Fruit fly (Drosophila melanogaster) whole organism, embryonic: ENCODE measurements around the gene CG4278.

Experiments used
- Asciz ChIP-seq: fragments of 200-800 bp; sonication (Bioruptor generic); optimal IDR thresholded peaks from 2 replicates; lab custom pipeline; 2017; ENCODE audit warnings: missing biosample characterization, mild to moderate bottlenecking, missing genetic modification characterization, missing genetic modification reagents
- C15 ChIP-seq: fragments of 200-800 bp; sonication (Bioruptor generic); IDR thresholded peaks from 3 replicates; pipeline ENCODE4 v1.3.6; 2022; ENCODE audit warnings: missing biosample characterization, missing genetic modification characterization
- CG1024 ChIP-seq: fragments of 200-800 bp; sonication (Bioruptor generic); IDR thresholded peaks from 2 replicates; pipeline ENCODE4 v1.3.6; 2022; ENCODE audit warnings: missing biosample characterization, missing genetic modification characterization
- CG10979 ChIP-seq: fragments of 200-800 bp; sonication (Bioruptor generic); optimal IDR thresholded peaks from 2 replicates; lab custom pipeline; 2018; ENCODE audit warnings: missing biosample characterization, mild to moderate bottlenecking, missing genetic modification characterization, moderate library complexity
- CG12104 ChIP-seq: fragments of 200-800 bp; sonication (Bioruptor generic); optimal IDR thresholded peaks from 3 replicates; lab custom pipeline; 2016; ENCODE audit warnings: missing biosample characterization, missing genetic modification characterization
- CG12155 ChIP-seq: fragments of 200-800 bp; sonication (Bioruptor generic); optimal IDR thresholded peaks from 3 replicates; lab custom pipeline; 2016; ENCODE audit warnings: missing biosample characterization, missing genetic modification characterization
- CG12299 ChIP-seq: fragments of 200-800 bp; sonication (Bioruptor generic); optimal IDR thresholded peaks from 2 replicates; lab custom pipeline; 2018; ENCODE audit warnings: missing biosample characterization, mild to moderate bottlenecking, missing genetic modification characterization
- CG13287 ChIP-seq: fragments of 200-800 bp; sonication (Bioruptor generic); IDR thresholded peaks from 2 replicates; pipeline ENCODE4 v1.3.6; 2022; ENCODE audit warnings: missing biosample characterization, missing genetic modification characterization; ENCODE audit not compliant: partially characterized antibody
- CG14860 ChIP-seq: fragments of 200-800 bp; sonication (Bioruptor generic); IDR thresholded peaks from 3 replicates; pipeline ENCODE4 v1.3.6; 2022; ENCODE audit warnings: missing biosample characterization, missing genetic modification characterization; ENCODE audit not compliant: partially characterized antibody
- CG14965 ChIP-seq: fragments of 200-800 bp; sonication (Bioruptor generic); optimal IDR thresholded peaks from 2 replicates; lab custom pipeline; 2016; ENCODE audit warnings: missing biosample characterization, missing genetic modification characterization, borderline replicate concordance
- CG1529 ChIP-seq: fragments of 200-800 bp; sonication (Bioruptor generic); optimal IDR thresholded peaks from 3 replicates; lab custom pipeline; 2018; ENCODE audit warnings: missing biosample characterization, missing genetic modification characterization
- CG15601 ChIP-seq: fragments of 200-800 bp; sonication (Bioruptor generic); optimal IDR thresholded peaks from 3 replicates; lab custom pipeline; 2019; ENCODE audit warnings: missing biosample characterization, mild to moderate bottlenecking, missing genetic modification characterization, moderate library complexity
- CG16813 ChIP-seq: fragments of 200-800 bp; sonication (Bioruptor generic); IDR thresholded peaks from 3 replicates; pipeline ENCODE4 v1.3.6; 2022; ENCODE audit warnings: missing biosample characterization, missing genetic modification characterization; ENCODE audit not compliant: partially characterized antibody
- CG18599 ChIP-seq: fragments of 200-800 bp; sonication (Bioruptor generic); optimal IDR thresholded peaks from 3 replicates; lab custom pipeline; 2017; ENCODE audit warnings: missing biosample characterization, missing genetic modification characterization, mild to moderate bottlenecking, moderate library complexity, missing genetic modification reagents
- CG32772 ChIP-seq: fragments of 200-800 bp; sonication (Bioruptor generic); IDR thresholded peaks from 2 replicates; pipeline ENCODE4 v1.3.6; 2022; ENCODE audit warnings: missing biosample characterization, missing genetic modification characterization
- CG4282 ChIP-seq: fragments of 200-800 bp; sonication (Bioruptor generic); optimal IDR thresholded peaks from 2 replicates; lab custom pipeline; 2016; ENCODE audit warnings: missing biosample characterization, missing genetic modification characterization
- CG6791 ChIP-seq: fragments of 200-800 bp; sonication (Bioruptor generic); IDR thresholded peaks from 3 replicates; pipeline ENCODE4 v1.3.6; 2022; ENCODE audit warnings: missing biosample characterization, missing genetic modification characterization; ENCODE audit not compliant: partially characterized antibody
- CG7928 ChIP-seq: fragments of 200-800 bp; sonication (Bioruptor generic); optimal IDR thresholded peaks from 2 replicates; lab custom pipeline; 2017; ENCODE audit warnings: missing biosample characterization, mild to moderate bottlenecking, missing genetic modification characterization
- CG7963 ChIP-seq: fragments of 200-800 bp; sonication (Bioruptor generic); IDR thresholded peaks from 3 replicates; pipeline ENCODE4 v1.3.6; 2022; ENCODE audit warnings: missing biosample characterization, missing genetic modification characterization; ENCODE audit not compliant: partially characterized antibody
- CG8478 ChIP-seq: fragments of >200 bp; optimal IDR thresholded peaks from 2 replicates; lab custom pipeline; 2018
- CG9609 ChIP-seq: fragments of 200-800 bp; sonication (Bioruptor generic); optimal IDR thresholded peaks from 3 replicates; lab custom pipeline; 2016; ENCODE audit warnings: missing biosample characterization, missing genetic modification characterization
- CHES-1-like ChIP-seq: fragments of 200-800 bp; sonication (Bioruptor generic); optimal IDR thresholded peaks from 2 replicates; lab custom pipeline; 2016; ENCODE audit warnings: missing biosample characterization, missing genetic modification characterization
- HLH4C ChIP-seq: fragments of 200-800 bp; sonication (Bioruptor generic); IDR thresholded peaks from 3 replicates; pipeline ENCODE4 v1.3.6; 2022; ENCODE audit warnings: missing biosample characterization, missing genetic modification characterization; ENCODE audit not compliant: partially characterized antibody
- HLHmδ ChIP-seq: fragments of 200-800 bp; sonication (Bioruptor generic); optimal IDR thresholded peaks from 2 replicates; lab custom pipeline; 2018; ENCODE audit warnings: missing biosample characterization, mild to moderate bottlenecking, missing genetic modification characterization, moderate library complexity
- Hr39 ChIP-seq: fragments of >200 bp; optimal IDR thresholded peaks from 2 replicates; lab custom pipeline; 2017
- Lhr ChIP-seq: fragments of 200-800 bp; sonication (Bioruptor generic); optimal IDR thresholded peaks from 3 replicates; lab custom pipeline; 2017; ENCODE audit warnings: mild to moderate bottlenecking, missing biosample characterization, missing genetic modification reagents, missing genetic modification characterization
- NC2β ChIP-seq: fragments of 200-800 bp; sonication (Bioruptor generic); optimal IDR thresholded peaks from 2 replicates; lab custom pipeline; 2016; ENCODE audit warnings: missing biosample characterization, missing genetic modification characterization
- PHDP ChIP-seq: fragments of 200-800 bp; sonication (Bioruptor generic); optimal IDR thresholded peaks from 3 replicates; lab custom pipeline; 2018; ENCODE audit warnings: missing biosample characterization, mild to moderate bottlenecking, missing genetic modification characterization, moderate library complexity
- Scr ChIP-seq: fragments of 200-800 bp; sonication (Bioruptor generic); IDR thresholded peaks from 2 replicates; pipeline ENCODE4 v1.3.6; 2022; ENCODE audit warnings: missing biosample characterization, missing genetic modification characterization; ENCODE audit not compliant: partially characterized antibody
- Xrp1 ChIP-seq: fragments of 200-800 bp; sonication (Bioruptor generic); IDR thresholded peaks from 2 replicates; pipeline ENCODE4 v1.3.6; 2022; ENCODE audit warnings: missing biosample characterization, missing genetic modification characterization
- al ChIP-seq: fragments of 200-800 bp; sonication (Bioruptor generic); IDR thresholded peaks from 2 replicates; pipeline ENCODE4 v1.3.6; 2022; ENCODE audit warnings: missing biosample characterization, missing genetic modification characterization
- bbx ChIP-seq: fragments of 200-800 bp; sonication (Bioruptor generic); IDR thresholded peaks from 2 replicates; pipeline ENCODE4 v1.3.6; 2022; ENCODE audit warnings: missing biosample characterization, missing genetic modification characterization; ENCODE audit not compliant: partially characterized antibody
- bigmax ChIP-seq: fragments of 200-800 bp; sonication (Bioruptor generic); optimal IDR thresholded peaks from 2 replicates; lab custom pipeline; 2018; ENCODE audit warnings: missing biosample characterization, mild to moderate bottlenecking, missing genetic modification characterization
- caup ChIP-seq: fragments of 200-800 bp; sonication (Bioruptor generic); optimal IDR thresholded peaks from 3 replicates; lab custom pipeline; 2017; ENCODE audit warnings: missing biosample characterization, mild to moderate bottlenecking, missing genetic modification characterization, moderate library complexity; ENCODE audit not compliant: severe bottlenecking
- emc ChIP-seq: fragments of 200-800 bp; sonication (Bioruptor generic); optimal IDR thresholded peaks from 2 replicates; lab custom pipeline; 2016; ENCODE audit warnings: missing biosample characterization, missing genetic modification characterization
- ems ChIP-seq: fragments of 200-800 bp; sonication (Bioruptor generic); optimal IDR thresholded peaks from 3 replicates; lab custom pipeline; 2016; ENCODE audit warnings: missing biosample characterization, missing genetic modification characterization
- esg ChIP-seq: fragments of 200-800 bp; sonication (Bioruptor generic); conservative IDR thresholded peaks from 2 replicates; pipeline ENCODE4 v1.3.6; 2022; ENCODE audit warnings: missing biosample characterization, missing genetic modification characterization
- gsb-n ChIP-seq: fragments of 200-800 bp; sonication (Bioruptor generic); optimal IDR thresholded peaks from 3 replicates; lab custom pipeline; 2018; ENCODE audit warnings: missing biosample characterization, mild to moderate bottlenecking, missing genetic modification characterization
- hbn ChIP-seq: fragments of 200-800 bp; sonication (Bioruptor generic); IDR thresholded peaks from 2 replicates; pipeline ENCODE4 v1.3.6; 2022; ENCODE audit warnings: missing biosample characterization, missing genetic modification characterization; ENCODE audit not compliant: partially characterized antibody
- hth ChIP-seq: fragments of >200 bp; optimal IDR thresholded peaks from 2 replicates; lab custom pipeline; 2017; ENCODE audit warnings: inconsistent platforms
- kah ChIP-seq: fragments of 200-800 bp; sonication (Bioruptor generic); optimal IDR thresholded peaks from 2 replicates; lab custom pipeline; 2018; ENCODE audit warnings: missing biosample characterization, mild to moderate bottlenecking, missing genetic modification characterization
- luna ChIP-seq: fragments of 200-800 bp; sonication (Bioruptor generic); optimal IDR thresholded peaks from 2 replicates; lab custom pipeline; 2016; ENCODE audit warnings: missing biosample characterization, missing genetic modification characterization
- oc ChIP-seq: fragments of 200-800 bp; sonication (Bioruptor generic); optimal IDR thresholded peaks from 2 replicates; lab custom pipeline; 2018; ENCODE audit warnings: missing biosample characterization, mild to moderate bottlenecking, missing genetic modification characterization, moderate library complexity
- sna ChIP-seq: fragments of 200-800 bp; sonication (Bioruptor generic); IDR thresholded peaks from 2 replicates; pipeline ENCODE4 v1.3.6; 2022; ENCODE audit warnings: missing biosample characterization, missing genetic modification characterization; ENCODE audit not compliant: partially characterized antibody
- so ChIP-seq: fragments of 200-800 bp; sonication (Bioruptor generic); IDR thresholded peaks from 3 replicates; pipeline ENCODE4 v1.3.6; 2022; ENCODE audit warnings: missing biosample characterization, missing genetic modification characterization
- tx ChIP-seq: fragments of 200-800 bp; sonication (Bioruptor generic); optimal IDR thresholded peaks from 2 replicates; lab custom pipeline; 2016; ENCODE audit warnings: missing biosample characterization, missing genetic modification characterization

The CG4278 gene

dm6 chr2L:16293703-16294233 is 33.1 kb upstream of the CG4278 start, which contains the start of gene Cyp303a1:
TSS of gene Cyp303a1 (plus strand) at chr2L:16294183.
- no peak for TF ChIP-seq CHES-1-like (GFP tag; lab: Kevin White, UChicago)
- no peak for TF ChIP-seq NC2β (GFP tag; lab: Kevin White, UChicago)
- TF ChIP-seq sna (GFP tag; lab: Robert Waterston, UW), result no peak
- peak; percentile 66; the same call in 1 of the 3 replicates for TF ChIP-seq CG6791 (GFP tag; lab: Robert Waterston, UW)
- TF ChIP-seq CG12155, result no peak
- TF ChIP-seq Scr (GFP tag; lab: Robert Waterston, UW), result 0 out of 2 replicates have a peak, but pooled peaks have one; percentile 23
- TF ChIP-seq oc (tag; lab: Kevin White, UChicago), result no peak
- TF ChIP-seq luna (GFP tag; lab: Kevin White, UChicago), result no peak
- TF ChIP-seq CG15601 (tag; lab: Kevin White, UChicago), result no peak
- TF ChIP-seq CG16813 (GFP tag; lab: Robert Waterston, UW), result peak; percentile 58
- peak; percentile 64; the same call in 2 of the 3 replicates for TF ChIP-seq HLH4C
- TF ChIP-seq CG8478 (lab: Kevin White, UChicago), result no peak
- peak; percentile 42; the same call in 2 of the 3 replicates for TF ChIP-seq CG14860 (GFP tag; lab: Robert Waterston, UW)
- TF ChIP-seq bbx (GFP tag; lab: Robert Waterston, UW), result peak; percentile 28; the same call in 1 of the 2 replicates
- TF ChIP-seq CG7963 (GFP tag; lab: Robert Waterston, UW), result 0 out of 3 replicates have a peak, but pooled peaks have one; percentile 53
- no peak for TF ChIP-seq esg (GFP tag; lab: Robert Waterston, UW)
- no peak for TF ChIP-seq Hr39 (lab: Kevin White, UChicago)

dm6 chr2L:16299466-16300311 is 27.2 kb upstream of the CG4278 start, which contains the start of the genes heix and CG17328:
TSS of gene heix (minus strand) at chr2L:16299858.
TSS of gene CG17328 (plus strand) at chr2L:16299943.
- TF ChIP-seq Lhr (GFP tag; lab: Kevin White, UChicago), result no peak
- peak; percentile 70 for TF ChIP-seq luna (GFP tag; lab: Kevin White, UChicago)
- TF ChIP-seq caup (GFP tag; lab: Kevin White, UChicago), result peak; percentile 64
- peak; percentile 47; the same call in 1 of the 2 replicates for TF ChIP-seq Xrp1
- peak; percentile 96 for TF ChIP-seq CG7928
- peak; percentile 81 for TF ChIP-seq CG32772
- TF ChIP-seq hth (lab: Kevin White, UChicago), result no peak
- peak; percentile 93 for TF ChIP-seq kah (GFP tag; lab: Kevin White, UChicago)
- TF ChIP-seq al, result peak; percentile 69
- 0 out of 3 replicates have a peak, but pooled peaks have one; percentile 15 for TF ChIP-seq C15
- TF ChIP-seq CG1529 (GFP tag; lab: Kevin White, UChicago), result peak; percentile 100
- TF ChIP-seq CG9609 (GFP tag; lab: Kevin White, UChicago), result peak; percentile 53
- TF ChIP-seq CG12299, result peak; percentile 54
- no peak for TF ChIP-seq HLHmδ
- peak; percentile 64; the same call in 1 of the 2 replicates for TF ChIP-seq CG1024 (GFP tag; lab: Robert Waterston, UW)
- peak; percentile 78 for TF ChIP-seq PHDP
- TF ChIP-seq emc (GFP tag; lab: Kevin White, UChicago), result peak; percentile 13
- TF ChIP-seq CG12104, result peak; percentile 78
- TF ChIP-seq CG18599 (GFP tag; lab: Kevin White, UChicago), result peak; percentile 72
- TF ChIP-seq Asciz, result no peak
- TF ChIP-seq CG14965 (GFP tag; lab: Kevin White, UChicago), result no peak
- 0 out of 2 replicates have a peak, but pooled peaks have one; percentile 28 for TF ChIP-seq CG13287 (GFP tag; lab: Robert Waterston, UW)
- TF ChIP-seq so (GFP tag; lab: Robert Waterston, UW), result no peak
- peak; percentile 25; the same call in 1 of the 2 replicates for TF ChIP-seq hbn (GFP tag; lab: Robert Waterston, UW)
- TF ChIP-seq ems (GFP tag; lab: Kevin White, UChicago), result peak; percentile 52
- peak; percentile 45 for TF ChIP-seq CG10979 (tag; lab: Kevin White, UChicago)
- no peak for TF ChIP-seq CG4282 (GFP tag; lab: Kevin White, UChicago)
- peak; percentile 50 for TF ChIP-seq gsb-n (tag; lab: Kevin White, UChicago)
- TF ChIP-seq bigmax, result no peak
- TF ChIP-seq tx, result peak; percentile 22
